Worm (Caenorhabditis elegans) whole organism, L1 larva: ENCODE measurements around the gene mam-5.

Experiments
- egl-13 ChIP-seq: sonication (generic microtip); optimal IDR thresholded peaks from 2 replicates; lab custom pipeline; 2016; ENCODE audit warnings: missing genotype, missing genetic modification reagents, missing genetic modification characterization, missing compliant biosample characterization
- fkh-8 ChIP-seq: sonication (generic microtip); optimal IDR thresholded peaks from 2 replicates; lab custom pipeline; 2016; ENCODE audit warnings: mild to moderate bottlenecking, missing genetic modification characterization, missing compliant biosample characterization
- fos-1 ChIP-seq: fragments of 150-350 bp; optimal IDR thresholded peaks from 2 replicates; lab custom pipeline; 2014; ENCODE audit warnings: missing biosample characterization, missing genetic modification characterization
- mep-1 ChIP-seq: fragments of 150-350 bp; optimal IDR thresholded peaks from 2 replicates; lab custom pipeline; 2014; ENCODE audit warnings: missing biosample characterization, missing genetic modification characterization
- nhr-76 ChIP-seq: sonication (generic microtip); optimal IDR thresholded peaks from 2 replicates; lab custom pipeline; 2017; ENCODE audit warnings: missing biosample characterization, missing genetic modification characterization
- snpc-4 ChIP-seq: fragments of 150-350 bp; optimal IDR thresholded peaks from 2 replicates; lab custom pipeline; 2014; ENCODE audit warnings: missing biosample characterization, missing genetic modification characterization
- sup-37 ChIP-seq: fragments of 200-800 bp; sonication (Bioruptor generic); optimal IDR thresholded peaks from 2 replicates; lab custom pipeline; 2018; ENCODE audit warnings: mild to moderate bottlenecking, missing genetic modification characterization, missing compliant biosample characterization
- unc-30 ChIP-seq: sonication (generic microtip); optimal IDR thresholded peaks from 2 replicates; lab custom pipeline; 2017; ENCODE audit warnings: missing biosample characterization, missing genetic modification characterization
- ztf-11 ChIP-seq, 2 experiments: sonication (generic microtip); optimal IDR thresholded peaks; 2 replicates each; lab custom pipeline; 2016 to 2017; ENCODE audit warnings: missing genetic modification characterization in 2 of 2, missing biosample characterization in 1 of 2, missing compliant biosample characterization in 1 of 2

ce11 chrV:9958654-9959053, 6.2 kb downstream of the mam-5 start:
- peak; percentile 29 for TF ChIP-seq mep-1 (tag; lab: Kevin White, UChicago)
- TF ChIP-seq sup-37, result no peak
- TF ChIP-seq unc-30 (tag; lab: Kevin White, UChicago), result no peak
- TF ChIP-seq fos-1 (tag; lab: Kevin White, UChicago), result no peak
- TF ChIP-seq nhr-76 (tag; lab: Kevin White, UChicago), result no peak
- TF ChIP-seq ztf-11 (tag; optimal IDR thresholded peaks at IDR 0.05; lab: Kevin White, UChicago), result no peak
- no peak for TF ChIP-seq egl-13 (tag; lab: Kevin White, UChicago)
- no peak for TF ChIP-seq fkh-8 (tag; lab: Kevin White, UChicago)
- TF ChIP-seq snpc-4 (tag; lab: Kevin White, UChicago), result no peak
